Worm (Caenorhabditis elegans) whole organism, L1 larva: ENCODE results near the gene ZK816.1.

Source experiments
- C04F5.9 ChIP-seq: sonication (generic microtip); optimal IDR thresholded peaks from 2 replicates; lab custom pipeline; 2016; ENCODE audit warnings: missing genetic modification characterization, missing compliant biosample characterization
- C16A3.4 ChIP-seq: fragments of 150-350 bp; optimal IDR thresholded peaks from 2 replicates; lab custom pipeline; 2014; ENCODE audit warnings: missing biosample characterization, missing genetic modification characterization
- C34B4.2 ChIP-seq: sonication (generic microtip); optimal IDR thresholded peaks from 2 replicates; lab custom pipeline; 2017; ENCODE audit warnings: mild to moderate bottlenecking, missing genetic modification characterization, missing compliant biosample characterization
- F16B12.6 ChIP-seq: fragments of 150-350 bp; optimal IDR thresholded peaks from 2 replicates; lab custom pipeline; 2014; ENCODE audit warnings: missing biosample characterization, missing genetic modification characterization
- aha-1 ChIP-seq: fragments of 150-350 bp; optimal IDR thresholded peaks from 2 replicates; lab custom pipeline; 2014; ENCODE audit warnings: missing biosample characterization, missing genetic modification characterization
- ama-1 ChIP-seq: fragments of 150-350 bp; optimal IDR thresholded peaks from 2 replicates; lab custom pipeline; 2014
- blmp-1 ChIP-seq: fragments of 150-350 bp; optimal IDR thresholded peaks from 2 replicates; lab custom pipeline; 2014; ENCODE audit warnings: missing biosample characterization, missing genetic modification characterization
- ceh-90 ChIP-seq: sonication (generic microtip); optimal IDR thresholded peaks from 2 replicates; lab custom pipeline; 2016; ENCODE audit warnings: missing genetic modification characterization, missing compliant biosample characterization
- dsc-1 ChIP-seq: sonication (generic microtip); optimal IDR thresholded peaks from 2 replicates; lab custom pipeline; 2016; ENCODE audit warnings: mild to moderate bottlenecking, missing genetic modification characterization, missing compliant biosample characterization
- efl-1 ChIP-seq, 4 experiments: fragments of 150-350 bp; optimal IDR thresholded peaks in 3 of 4; peaks in 1 of 4; 1 replicate in 1 of 4; 2 replicates in 3 of 4; lab custom pipeline; 2014; ENCODE audit warnings: missing biosample characterization in 2 of 4, missing genetic modification characterization in 2 of 4, missing genetic modification reagents in 2 of 4
- efl-3 ChIP-seq: fragments of 200-800 bp; sonication (Bioruptor generic); optimal IDR thresholded peaks from 2 replicates; lab custom pipeline; 2018; ENCODE audit warnings: mild to moderate bottlenecking, missing genetic modification characterization, missing compliant biosample characterization
- egl-13 ChIP-seq: sonication (generic microtip); optimal IDR thresholded peaks from 2 replicates; lab custom pipeline; 2016; ENCODE audit warnings: missing genotype, missing genetic modification reagents, missing genetic modification characterization, missing compliant biosample characterization
- ets-5 ChIP-seq: fragments of 200-800 bp; sonication (Bioruptor generic); IDR thresholded peaks from 2 replicates; pipeline ENCODE4 v1.3.6; 2022; ENCODE audit warnings: missing genetic modification characterization, missing compliant biosample characterization
- fkh-10 ChIP-seq: sonication (generic microtip); optimal IDR thresholded peaks from 2 replicates; lab custom pipeline; 2017; ENCODE audit warnings: missing biosample characterization, missing genetic modification reagents, missing genetic modification characterization
- fkh-4 ChIP-seq: sonication (generic microtip); optimal IDR thresholded peaks from 2 replicates; lab custom pipeline; 2016; ENCODE audit warnings: missing compliant biosample characterization, missing genetic modification characterization, borderline replicate concordance
- fkh-8 ChIP-seq: sonication (generic microtip); optimal IDR thresholded peaks from 2 replicates; lab custom pipeline; 2016; ENCODE audit warnings: mild to moderate bottlenecking, missing genetic modification characterization, missing compliant biosample characterization
- fos-1 ChIP-seq: fragments of 150-350 bp; optimal IDR thresholded peaks from 2 replicates; lab custom pipeline; 2014; ENCODE audit warnings: missing biosample characterization, missing genetic modification characterization
- hlh-4 ChIP-seq: sonication (generic microtip); optimal IDR thresholded peaks from 2 replicates; lab custom pipeline; 2016; ENCODE audit warnings: mild to moderate bottlenecking, missing genetic modification characterization, missing compliant biosample characterization
- irx-1 ChIP-seq: sonication (generic microtip); optimal IDR thresholded peaks from 2 replicates; lab custom pipeline; 2016; ENCODE audit warnings: missing genetic modification characterization, missing compliant biosample characterization
- jun-1 ChIP-seq: fragments of 150-350 bp; optimal IDR thresholded peaks from 2 replicates; lab custom pipeline; 2014; ENCODE audit warnings: missing biosample characterization, missing genetic modification reagents, missing genetic modification characterization
- lin-14 ChIP-seq: fragments of 200-800 bp; sonication (Bioruptor generic); optimal IDR thresholded peaks from 2 replicates; lab custom pipeline; 2018; ENCODE audit warnings: mild to moderate bottlenecking, missing genetic modification characterization, moderate library complexity, missing compliant biosample characterization
- lsy-2 ChIP-seq, 2 experiments: fragments of 150-350 bp; optimal IDR thresholded peaks; 2 replicates each; lab custom pipeline; 2014; ENCODE audit warnings: missing biosample characterization in 2 of 2, missing genetic modification characterization in 2 of 2
- mab-9 ChIP-seq: fragments of 200-800 bp; sonication (Bioruptor generic); IDR thresholded peaks from 2 replicates; pipeline ENCODE4 v1.3.6; 2022; ENCODE audit warnings: missing genetic modification reagents, missing genetic modification characterization, missing compliant biosample characterization
- mdl-1 ChIP-seq, 2 experiments: fragments of 150-350 bp; optimal IDR thresholded peaks; 2 replicates each; lab custom pipeline; 2014 to 2017; ENCODE audit warnings: missing biosample characterization in 2 of 2, missing genetic modification characterization in 2 of 2, inconsistent platforms in 1 of 2
- nhr-12 ChIP-seq: sonication (generic microtip); optimal IDR thresholded peaks from 2 replicates; lab custom pipeline; 2017; ENCODE audit warnings: missing biosample characterization, missing genetic modification characterization
- nhr-76 ChIP-seq: sonication (generic microtip); optimal IDR thresholded peaks from 2 replicates; lab custom pipeline; 2017; ENCODE audit warnings: missing biosample characterization, missing genetic modification characterization
- nhr-84 ChIP-seq: sonication (generic microtip); optimal IDR thresholded peaks from 2 replicates; lab custom pipeline; 2017; ENCODE audit warnings: missing biosample characterization, missing genetic modification characterization
- pax-3 ChIP-seq: fragments of 200-800 bp; sonication (Bioruptor generic); optimal IDR thresholded peaks from 2 replicates; lab custom pipeline; 2018; ENCODE audit warnings: mild to moderate bottlenecking, missing genetic modification characterization, moderate library complexity, missing compliant biosample characterization
- snu-23 ChIP-seq: sonication (generic microtip); optimal IDR thresholded peaks from 2 replicates; lab custom pipeline; 2016; ENCODE audit warnings: missing genetic modification characterization, missing compliant biosample characterization
- sup-37 ChIP-seq: fragments of 200-800 bp; sonication (Bioruptor generic); optimal IDR thresholded peaks from 2 replicates; lab custom pipeline; 2018; ENCODE audit warnings: mild to moderate bottlenecking, missing genetic modification characterization, missing compliant biosample characterization
- swsn-7 ChIP-seq: sonication (generic microtip); optimal IDR thresholded peaks from 2 replicates; lab custom pipeline; 2016; ENCODE audit warnings: missing genetic modification characterization, missing compliant biosample characterization
- tbx-2 ChIP-seq: sonication (generic microtip); optimal IDR thresholded peaks from 2 replicates; lab custom pipeline; 2016; ENCODE audit warnings: missing genetic modification characterization, missing compliant biosample characterization
- tlp-1 ChIP-seq: fragments of 150-350 bp; optimal IDR thresholded peaks from 2 replicates; lab custom pipeline; 2014; ENCODE audit warnings: missing biosample characterization, missing genetic modification characterization
- vab-15 ChIP-seq: sonication (generic microtip); optimal IDR thresholded peaks from 2 replicates; lab custom pipeline; 2017; ENCODE audit warnings: missing genotype, mild to moderate bottlenecking, missing genetic modification characterization, missing compliant biosample characterization
- xbp-1 ChIP-seq: sonication (generic microtip); optimal IDR thresholded peaks from 2 replicates; lab custom pipeline; 2016; ENCODE audit warnings: missing genetic modification characterization, missing compliant biosample characterization
- zag-1 ChIP-seq: fragments of 150-350 bp; optimal IDR thresholded peaks from 2 replicates; lab custom pipeline; 2014; ENCODE audit warnings: missing biosample characterization, missing genetic modification characterization
- zip-4 ChIP-seq: fragments of 200-800 bp; sonication (Bioruptor generic); optimal IDR thresholded peaks from 2 replicates; lab custom pipeline; 2018; ENCODE audit warnings: mild to moderate bottlenecking, missing genetic modification characterization, moderate library complexity, missing compliant biosample characterization

Gene ZK816.1

DNA sequence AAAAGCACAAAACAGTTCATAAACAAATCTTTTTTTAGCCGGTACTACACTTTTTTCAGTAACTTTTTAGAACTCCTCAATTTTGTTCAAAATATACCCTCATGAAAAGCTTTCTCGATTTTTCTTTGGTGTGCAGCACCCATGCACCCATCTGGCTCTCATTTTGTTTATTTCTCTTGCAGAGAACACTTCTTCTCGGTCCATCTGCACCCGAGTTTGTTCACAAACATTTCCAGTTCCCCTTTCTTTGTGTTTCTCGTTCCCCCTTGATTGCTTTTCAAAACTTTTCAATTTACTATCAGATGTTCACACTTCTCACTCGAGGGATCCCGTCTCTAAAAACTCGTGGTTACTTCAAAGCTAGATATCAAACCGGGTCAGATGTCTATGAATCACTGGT lies 42.0 kb downstream of the ZK816.1 start, which contains the start of gene slcf-2:
TSS of gene slcf-2 (plus strand) at position 301 of the 400 bp plus-strand sequence.
- TF ChIP-seq nhr-84 (tag; lab: Kevin White, UChicago) (no peak), fos-1 (tag; lab: Kevin White, UChicago) (no peak), dsc-1 (tag; lab: Kevin White, UChicago) (peak; percentile 71), xbp-1 (tag; lab: Kevin White, UChicago) (no peak), pax-3 (no peak), zag-1 (tag; lab: Kevin White, UChicago) (no peak), mdl-1 (tag; optimal IDR thresholded peaks at IDR 0.05; lab: Kevin White, UChicago) (no peak), mab-9 (GFP tag; lab: Robert Waterston, UW) (no peak), zip-4 (GFP tag; lab: Kevin White, UChicago) (no peak)

DNA sequence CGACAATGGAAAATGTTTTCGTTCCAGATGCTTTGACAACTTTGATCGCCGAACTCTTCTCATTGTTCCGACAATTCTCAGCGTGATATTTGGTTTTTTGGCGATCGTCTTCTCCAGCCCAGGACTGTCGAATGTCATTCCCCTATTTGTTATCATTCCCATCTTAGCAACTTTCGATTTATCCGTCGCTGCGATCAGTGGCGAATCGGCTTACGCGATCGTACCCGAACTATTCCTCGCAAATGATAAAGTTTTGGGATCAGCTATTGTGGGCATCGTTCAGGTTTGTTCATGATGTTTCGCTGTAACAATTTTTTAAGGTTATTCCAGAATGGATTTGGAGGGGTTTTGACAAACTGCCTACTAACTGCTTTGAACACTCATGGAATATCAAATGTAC lies 45.2 kb downstream of the ZK816.1 start:
- no peak for TF ChIP-seq fkh-8 (tag; lab: Kevin White, UChicago)
- peak; percentile 70 for TF ChIP-seq blmp-1

DNA sequence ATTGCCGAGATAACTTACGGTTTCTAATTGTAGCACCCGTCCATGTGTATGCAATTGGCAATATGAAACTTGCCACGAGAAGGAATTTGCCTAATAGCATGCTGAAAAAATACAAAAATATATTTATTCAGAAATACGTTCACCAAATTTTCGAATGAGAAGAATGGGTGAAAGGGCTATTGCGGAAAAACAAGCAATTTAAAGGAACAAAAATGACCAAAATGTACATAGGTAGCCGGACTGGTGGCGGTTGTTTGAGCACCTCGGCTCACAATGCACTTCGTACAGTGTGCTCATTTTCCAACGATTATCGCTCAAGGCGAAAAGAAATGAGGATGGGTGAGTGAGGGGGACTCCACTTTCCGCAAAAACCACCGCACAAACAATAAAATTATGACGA lies 48.4 kb downstream of the ZK816.1 start, which contains the start of gene cht-1:
TSS of gene cht-1 (minus strand) at position 101 of the 400 bp plus-strand sequence.
- TF ChIP-seq sup-37 (no peak), swsn-7 (tag; lab: Kevin White, UChicago) (no peak), dsc-1 (tag; lab: Kevin White, UChicago) (no peak), pax-3 (no peak), efl-1 (optimal IDR thresholded peaks at IDR 0.05; lab: Kevin White, UChicago) (no peak), efl-1 (GFP tag; optimal IDR thresholded peaks at IDR 0.05 in 1 of 2; lab: Kevin White, UChicago) (no peak)

DNA sequence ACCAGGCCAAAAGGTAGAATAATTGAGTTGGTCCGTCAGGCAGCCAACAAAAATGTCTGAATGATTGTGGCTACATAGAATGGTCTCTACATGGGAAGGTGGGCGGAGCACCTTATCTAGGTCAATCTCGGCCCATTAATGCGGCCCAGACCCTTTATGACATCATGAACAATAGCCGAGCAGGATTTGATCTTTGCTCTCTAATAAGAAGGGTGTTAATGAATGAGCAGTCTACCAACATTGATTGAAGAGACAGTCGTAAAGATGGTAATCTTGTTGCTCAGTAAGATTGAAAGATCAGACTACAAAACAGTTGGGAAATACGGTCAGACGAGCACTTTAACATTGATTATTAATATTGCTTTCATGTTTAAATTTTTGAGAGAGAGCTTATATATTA lies 48.9 kb downstream of the ZK816.1 start:
- TF ChIP-seq fkh-10 (GFP tag; lab: Kevin White, UChicago) (no peak), fkh-4 (tag; lab: Kevin White, UChicago) (no peak), irx-1 (tag; lab: Kevin White, UChicago) (no peak), aha-1 (tag; lab: Kevin White, UChicago) (no peak), vab-15 (tag; lab: Kevin White, UChicago) (no peak), C04F5.9 (tag; lab: Kevin White, UChicago) (no peak), egl-13 (tag; lab: Kevin White, UChicago) (no peak), C34B4.2 (tag; lab: Kevin White, UChicago) (no peak), ets-5 (GFP tag; lab: Robert Waterston, UW) (no peak), efl-3 (no peak)

DNA sequence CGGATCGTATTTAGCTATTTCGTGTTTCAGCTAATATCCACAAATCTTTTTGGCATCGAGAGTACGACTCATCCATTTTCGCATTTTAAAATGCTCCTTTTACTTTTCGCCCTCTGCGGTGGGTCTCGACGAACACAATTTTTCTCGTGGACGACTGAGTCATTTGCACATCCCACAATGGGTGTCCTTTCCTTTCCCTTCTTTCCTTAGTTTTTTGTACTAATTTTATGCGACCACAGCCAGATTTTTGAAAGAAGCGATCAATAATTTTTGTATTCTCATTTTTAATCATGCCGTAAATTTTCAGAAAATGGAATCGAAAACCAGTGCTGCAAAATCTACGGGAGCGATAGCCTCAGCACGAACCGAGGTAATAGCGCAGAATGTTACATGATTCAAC lies 50.2 kb downstream of the ZK816.1 start, which contains the start of gene C04F6.9:
TSS of gene C04F6.9 (plus strand) at position 301 of the 400 bp plus-strand sequence.
- TF ChIP-seq F16B12.6 (no peak), ama-1 (lab: Kevin White, UChicago) (no peak), nhr-76 (tag; lab: Kevin White, UChicago) (no peak), ceh-90 (tag; lab: Kevin White, UChicago) (no peak), snu-23 (GFP tag; lab: Kevin White, UChicago) (no peak), swsn-7 (tag; lab: Kevin White, UChicago) (no peak), tlp-1 (tag; lab: Kevin White, UChicago) (no peak), blmp-1 (no peak), lin-14 (GFP tag; lab: Kevin White, UChicago) (no peak), jun-1 (tag; lab: Kevin White, UChicago) (no peak), tbx-2 (no peak), nhr-12 (no peak), lsy-2 (tag; optimal IDR thresholded peaks at IDR 0.05; lab: Kevin White, UChicago) (no peak), C16A3.4 (no peak), hlh-4 (no peak)
